Worm (Caenorhabditis elegans) whole organism, L4 larva: ENCODE results near the gene W10G11.3.

Source experiments
- F44E2.7 ChIP-seq: fragments of 200-800 bp; sonication (Bioruptor generic); IDR thresholded peaks from 2 replicates; pipeline ENCODE4 v2.1.2; 2022; ENCODE audit warnings: missing genetic modification characterization, missing compliant biosample characterization
- F49E8.2 ChIP-seq: sonication (generic microtip); optimal IDR thresholded peaks from 2 replicates; lab custom pipeline; 2016; ENCODE audit warnings: missing compliant biosample characterization, mild to moderate bottlenecking, missing genetic modification characterization, borderline replicate concordance
- T20F7.1 ChIP-seq: fragments of 200-800 bp; sonication (Bioruptor generic); optimal IDR thresholded peaks from 2 replicates; lab custom pipeline; 2018; ENCODE audit warnings: mild to moderate bottlenecking, missing genetic modification characterization, missing compliant biosample characterization
- ZK337.2 ChIP-seq: fragments of 200-800 bp; sonication (Bioruptor generic); IDR thresholded peaks from 2 replicates; pipeline ENCODE4 v1.3.6; 2022; ENCODE audit warnings: missing genetic modification reagents, missing genetic modification characterization, missing compliant biosample characterization
- aha-1 ChIP-seq: fragments of 150-350 bp; peaks from one replicate; lab custom pipeline; 2014; ENCODE audit warnings: missing biosample characterization, missing genetic modification characterization
- ama-1 ChIP-seq: fragments of 150-350 bp; optimal IDR thresholded peaks from 2 replicates; lab custom pipeline; 2014; ENCODE audit warnings: inconsistent platforms, mixed read lengths
- ceh-20 ChIP-seq: fragments of 200-800 bp; sonication (Bioruptor generic); IDR thresholded peaks from 2 replicates; pipeline ENCODE4 v1.3.6; 2022; ENCODE audit warnings: missing genetic modification reagents, missing genetic modification characterization, missing compliant biosample characterization
- ceh-44 ChIP-seq: fragments of 200-800 bp; sonication (Bioruptor generic); IDR thresholded peaks from 2 replicates; pipeline ENCODE4 v1.3.6; 2022; ENCODE audit warnings: missing genetic modification reagents, missing genetic modification characterization, missing compliant biosample characterization
- cey-2 ChIP-seq: sonication (generic microtip); optimal IDR thresholded peaks from 3 replicates; lab custom pipeline; 2017; ENCODE audit warnings: missing genetic modification characterization, mild to moderate bottlenecking, missing compliant biosample characterization, antibody characterized with exemption, borderline replicate concordance; ENCODE audit not compliant: insufficient read depth
- daf-16 ChIP-seq, 3 experiments: sonication (generic microtip); optimal IDR thresholded peaks; 2 replicates each; lab custom pipeline; 2016 to 2017; ENCODE audit warnings: missing genetic modification characterization in 3 of 3, missing genetic modification reagents in 3 of 3, mild to moderate bottlenecking in 2 of 3, missing compliant biosample characterization in 2 of 3, missing biosample characterization in 1 of 3, moderate library complexity in 1 of 3
- dmd-6 ChIP-seq: fragments of 200-800 bp; sonication (Bioruptor generic); IDR thresholded peaks from 2 replicates; pipeline ENCODE4 v1.3.6; 2022; ENCODE audit warnings: missing genetic modification reagents, missing genetic modification characterization, missing compliant biosample characterization
- dmd-9 ChIP-seq: fragments of 200-800 bp; sonication (Bioruptor generic); IDR thresholded peaks from 2 replicates; pipeline ENCODE4 v1.3.6; 2022; ENCODE audit warnings: missing genetic modification reagents, missing genetic modification characterization, missing compliant biosample characterization
- dpl-1 ChIP-seq: fragments of 150-350 bp; optimal IDR thresholded peaks from 2 replicates; lab custom pipeline; 2014; ENCODE audit warnings: missing biosample characterization, missing genetic modification reagents, missing genetic modification characterization
- dve-1 ChIP-seq: sonication (generic microtip); optimal IDR thresholded peaks from 2 replicates; lab custom pipeline; 2017; ENCODE audit warnings: antibody characterized with exemption, mild to moderate bottlenecking, missing genetic modification characterization, missing compliant biosample characterization; ENCODE audit not compliant: insufficient read depth
- fkh-10 ChIP-seq: fragments of 150-350 bp; optimal IDR thresholded peaks from 2 replicates; lab custom pipeline; 2014; ENCODE audit warnings: missing biosample characterization, missing genetic modification reagents, missing genetic modification characterization
- hif-1 ChIP-seq, 2 experiments: sonication (generic microtip); optimal IDR thresholded peaks; 2 replicates each; lab custom pipeline; 2016 to 2017; ENCODE audit warnings: missing compliant biosample characterization in 2 of 2, missing genetic modification characterization in 2 of 2, missing genetic modification reagents in 2 of 2, missing genotype in 2 of 2, mild to moderate bottlenecking in 1 of 2
- hlh-11 ChIP-seq: fragments of 200-800 bp; sonication (Bioruptor generic); optimal IDR thresholded peaks from 2 replicates; lab custom pipeline; 2018; ENCODE audit warnings: mild to moderate bottlenecking, missing genetic modification characterization, missing compliant biosample characterization
- hlh-30 ChIP-seq: sonication (generic microtip); optimal IDR thresholded peaks from 2 replicates; lab custom pipeline; 2017; ENCODE audit warnings: antibody characterized with exemption, mild to moderate bottlenecking, missing genetic modification characterization, missing compliant biosample characterization; ENCODE audit not compliant: insufficient read depth
- hmg-1.1 ChIP-seq: fragments of 200-800 bp; sonication (Bioruptor generic); IDR thresholded peaks from 2 replicates; pipeline ENCODE4 v1.3.6; 2022; ENCODE audit warnings: missing genetic modification reagents, missing genetic modification characterization, missing compliant biosample characterization
- lim-7 ChIP-seq: fragments of 200-800 bp; sonication (Bioruptor generic); IDR thresholded peaks from 2 replicates; pipeline ENCODE4 v1.3.6; 2022; ENCODE audit warnings: missing genetic modification characterization, missing compliant biosample characterization
- lir-3 ChIP-seq: sonication (generic microtip); optimal IDR thresholded peaks from 2 replicates; lab custom pipeline; 2016; ENCODE audit warnings: mild to moderate bottlenecking, missing genetic modification characterization, missing compliant biosample characterization
- lsy-2 ChIP-seq, 2 experiments: fragments of 150-350 bp in 1 of 2; sonication (generic microtip) in 1 of 2; optimal IDR thresholded peaks; 2 replicates each; lab custom pipeline; 2014 to 2017; ENCODE audit warnings: missing biosample characterization in 2 of 2, missing genetic modification characterization in 2 of 2
- mdl-1 ChIP-seq, 2 experiments: fragments of 150-350 bp in 1 of 2; sonication (generic microtip) in 1 of 2; optimal IDR thresholded peaks; 2 replicates each; lab custom pipeline; 2014 to 2017; ENCODE audit warnings: missing biosample characterization in 2 of 2, missing genetic modification characterization in 2 of 2
- mep-1 ChIP-seq: fragments of 150-350 bp; sonication (generic microtip); optimal IDR thresholded peaks from 3 replicates; lab custom pipeline; 2014; ENCODE audit warnings: missing biosample characterization, missing genetic modification characterization
- nhr-28 ChIP-seq: fragments of 150-350 bp; optimal IDR thresholded peaks from 2 replicates; lab custom pipeline; 2014; ENCODE audit warnings: missing biosample characterization, missing genetic modification characterization
- nhr-41 ChIP-seq: fragments of 200-800 bp; sonication (Bioruptor generic); IDR thresholded peaks from 2 replicates; pipeline ENCODE4 v1.3.6; 2022; ENCODE audit warnings: missing genetic modification reagents, missing genetic modification characterization, missing compliant biosample characterization
- nhr-77 ChIP-seq: fragments of 150-350 bp; optimal IDR thresholded peaks from 2 replicates; lab custom pipeline; 2014; ENCODE audit warnings: missing biosample characterization, missing genetic modification characterization
- pqm-1 ChIP-seq: sonication (generic microtip); optimal IDR thresholded peaks from 2 replicates; lab custom pipeline; 2017; ENCODE audit warnings: missing biosample characterization, missing genetic modification characterization
- rbr-2 ChIP-seq: sonication (generic microtip); optimal IDR thresholded peaks from 2 replicates; lab custom pipeline; 2016; ENCODE audit warnings: missing genotype, missing genetic modification characterization, missing compliant biosample characterization
- set-16 ChIP-seq: fragments of 200-800 bp; sonication (Bioruptor generic); IDR thresholded peaks from 2 replicates; pipeline ENCODE4 v1.3.6; 2022; ENCODE audit warnings: missing genetic modification reagents, missing genetic modification characterization, missing compliant biosample characterization
- unc-62 ChIP-seq, 3 experiments: fragments of 150-350 bp in 1 of 3; sonication (generic microtip); optimal IDR thresholded peaks in 2 of 3; peaks in 1 of 3; 1 replicate in 1 of 3; 2 replicates in 2 of 3; lab custom pipeline; 2014 to 2017; ENCODE audit warnings: missing biosample characterization in 3 of 3, missing genetic modification characterization in 3 of 3, missing genetic modification reagents in 3 of 3, missing genotype in 1 of 3
- zip-2 ChIP-seq: fragments of 150-350 bp; optimal IDR thresholded peaks from 2 replicates; lab custom pipeline; 2014; ENCODE audit warnings: missing biosample characterization, missing genetic modification characterization

The W10G11.3 gene

ce11 chrII:3553453-3553852, 8.9 kb downstream of the W10G11.3 start, which contains the start of gene dnc-3 (continued):
- peak; percentile 26 for TF ChIP-seq rbr-2 (tag; lab: Kevin White, UChicago)
- peak; percentile 66 for TF ChIP-seq mep-1 (tag; lab: Kevin White, UChicago)
- no peak for TF ChIP-seq lir-3 (tag; lab: Kevin White, UChicago)
- peak; percentile 40; the same call in 1 of the 2 replicates for TF ChIP-seq hmg-1.1 (GFP tag; lab: Robert Waterston, UW)
- TF ChIP-seq nhr-28 (tag; lab: Kevin White, UChicago), result no peak
- TF ChIP-seq dmd-9 (GFP tag; lab: Robert Waterston, UW), result no peak
- peak; percentile 21 for TF ChIP-seq zip-2 (tag; lab: Kevin White, UChicago)
- TF ChIP-seq F49E8.2 (tag; lab: Kevin White, UChicago), result no peak
- no peak for TF ChIP-seq ceh-44
- no peak for TF ChIP-seq ZK337.2 (GFP tag; lab: Robert Waterston, UW)
- TF ChIP-seq lsy-2 (tag; optimal IDR thresholded peaks at IDR 0.05; lab: Kevin White, UChicago), result peak in 1 of 2 experiments; percentile 71
- TF ChIP-seq dpl-1 (GFP tag; lab: Kevin White, UChicago), result peak; percentile 16
- no peak for TF ChIP-seq nhr-41 (GFP tag; lab: Robert Waterston, UW)
- no peak for TF ChIP-seq cey-2 (tag; lab: Kevin White, UChicago)
- no peak for TF ChIP-seq nhr-77
- TF ChIP-seq aha-1 (tag; lab: Kevin White, UChicago), result peak; percentile 72

- TF ChIP-seq ama-1, result no peak
- no peak for TF ChIP-seq rbr-2 (tag; lab: Kevin White, UChicago)
- TF ChIP-seq dmd-6, result peak; percentile 21; the same call in 1 of the 2 replicates
- no peak for TF ChIP-seq lim-7 (GFP tag; lab: Robert Waterston, UW)
- TF ChIP-seq hlh-11 (tag; lab: Kevin White, UChicago), result peak; percentile 18
- peak in 1 of 2 experiments; percentile 7 for TF ChIP-seq unc-62 (GFP tag; optimal IDR thresholded peaks at IDR 0.05 in 1 of 2; lab: Kevin White, UChicago)
- no peak for TF ChIP-seq unc-62 (tag; optimal IDR thresholded peaks at IDR 0.05; lab: Kevin White, UChicago)
- TF ChIP-seq daf-16 (GFP tag; optimal IDR thresholded peaks at IDR 0.05; lab: Kevin White, UChicago), result no peak
- peak; percentile 28 for TF ChIP-seq daf-16 (tag; optimal IDR thresholded peaks at IDR 0.05; lab: Kevin White, UChicago)
- peak; percentile 13 for TF ChIP-seq pqm-1 (tag; lab: Kevin White, UChicago)
Measured at ce11 chrII:3550352-3550751, 12.0 kb downstream of the W10G11.3 start, which contains the start of gene W10G11.19. Gene W10G11.19 (plus strand): TSS chrII:3550652.

ce11 chrII:3547282-3547681, 15.0 kb downstream of the W10G11.3 start:
- TF ChIP-seq rbr-2 (tag; lab: Kevin White, UChicago) (peak; percentile 42), hif-1 (tag; optimal IDR thresholded peaks at IDR 0.05; lab: Kevin White, UChicago) (peak in 1 of 2 experiments; percentile 53), ceh-20 (GFP tag; lab: Robert Waterston, UW) (no peak), F44E2.7 (no peak), T20F7.1 (GFP tag; lab: Kevin White, UChicago) (no peak), lsy-2 (tag; optimal IDR thresholded peaks at IDR 0.05; lab: Kevin White, UChicago) (peak; percentile 7 to 69), set-16 (peak; percentile 41; the same call in 1 of the 2 replicates), dve-1 (tag; lab: Kevin White, UChicago) (peak; percentile 33), ceh-44 (no peak), mep-1 (tag; lab: Kevin White, UChicago) (peak; percentile 37), hmg-1.1 (GFP tag; lab: Robert Waterston, UW) (peak; percentile 63), mdl-1 (tag; optimal IDR thresholded peaks at IDR 0.05; lab: Kevin White, UChicago) (peak in 1 of 2 experiments; percentile 51), dpl-1 (GFP tag; lab: Kevin White, UChicago) (peak; percentile 8), aha-1 (tag; lab: Kevin White, UChicago) (peak; percentile 88), hlh-30 (tag; lab: Kevin White, UChicago) (peak; percentile 24), fkh-10 (GFP tag; lab: Kevin White, UChicago) (peak; percentile 22), unc-62 (GFP tag; optimal IDR thresholded peaks at IDR 0.05 in 1 of 2; lab: Kevin White, UChicago) (peak in 1 of 2 experiments; percentile 85), unc-62 (tag; optimal IDR thresholded peaks at IDR 0.05; lab: Kevin White, UChicago) (no peak)
- TF ChIP-seq, all 104 proteins: peak for 13
